Fruit fly (Drosophila melanogaster): ENCODE measurements around the gene CG8945.

Gene CG8945

DNA sequence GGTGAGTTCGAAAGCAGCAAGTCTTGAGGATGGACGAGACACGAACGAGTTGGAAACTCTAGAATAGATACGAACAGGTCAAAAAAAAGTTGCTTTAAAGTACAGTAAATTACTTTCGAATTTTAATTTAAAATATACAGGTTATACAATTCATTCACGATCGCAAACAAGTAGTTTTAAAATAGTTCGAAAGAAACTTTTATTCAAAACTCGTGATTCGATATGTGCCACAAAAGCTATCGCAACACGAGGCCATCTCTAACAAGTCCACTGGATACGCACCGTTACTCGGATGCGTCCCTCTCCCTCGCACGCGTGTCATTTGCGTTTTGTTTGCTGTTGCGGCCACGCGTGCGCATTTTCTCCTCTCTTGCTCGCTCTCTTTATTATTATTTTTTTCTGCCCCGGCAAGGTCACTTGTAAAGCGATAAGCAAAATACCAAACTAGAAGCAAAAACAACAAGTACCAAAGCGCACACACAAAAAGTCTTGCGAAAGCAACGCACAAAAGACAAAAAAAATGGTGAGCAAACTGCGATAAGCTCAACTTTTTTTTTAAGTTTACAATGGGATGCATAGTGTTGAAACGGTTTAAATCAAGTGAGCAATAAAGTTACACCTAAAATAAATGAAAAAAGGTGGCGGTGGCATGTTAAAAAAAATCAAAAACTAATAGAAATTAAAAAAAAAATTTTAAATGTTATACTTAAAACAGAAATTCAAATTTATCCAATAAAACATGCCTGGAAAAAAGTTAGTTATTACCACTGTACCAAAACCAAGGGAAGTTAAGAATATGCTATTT lies 37.7 kb upstream of the CG8945 start (continued):
- TF ChIP-seq CG6689 (GFP tag; IDR thresholded peaks at IDR 0.05), result peak; percentile 68
- peak; percentile 11 for TF ChIP-seq CG5245 (GFP tag; optimal IDR thresholded peaks at IDR 0.05)
- TF ChIP-seq CG10654 (GFP tag; optimal IDR thresholded peaks at IDR 0.05), result peak; percentile 44
- TF ChIP-seq Hr51 (GFP tag; optimal IDR thresholded peaks at IDR 0.05), result peak; percentile 23 to 80
- TF ChIP-seq CG16863 (GFP tag; optimal IDR thresholded peaks at IDR 0.05), result peak; percentile 26
- TF ChIP-seq tio (GFP tag; optimal IDR thresholded peaks at IDR 0.05), result peak; percentile 35
- TF ChIP-seq Gug (GFP tag; IDR thresholded peaks at IDR 0.05), result peak; percentile 26; the same call in 3 of the 4 replicates
- peak; percentile 85 for TF ChIP-seq Fer3 (tag; optimal IDR thresholded peaks at IDR 0.05)
- TF ChIP-seq ab (GFP tag; optimal IDR thresholded peaks at IDR 0.05), result no peak
- no peak for TF ChIP-seq CG7987 (GFP tag; optimal IDR thresholded peaks at IDR 0.05)
- TF ChIP-seq nmo (GFP tag; optimal IDR thresholded peaks at IDR 0.05), result peak; percentile 28
- peak; percentile 76; the same call in 1 of the 2 replicates for TF ChIP-seq CG42726 (GFP tag; IDR thresholded peaks at IDR 0.05; ENCODE audit: partially characterized antibody)
- TF ChIP-seq CG13624 (GFP tag; optimal IDR thresholded peaks at IDR 0.05), result peak; percentile 22
- TF ChIP-seq CrebB (tag; optimal IDR thresholded peaks at IDR 0.05), result no peak
- peak; percentile 13 for TF ChIP-seq Dip3 (GFP tag; optimal IDR thresholded peaks at IDR 0.05)

DNA sequence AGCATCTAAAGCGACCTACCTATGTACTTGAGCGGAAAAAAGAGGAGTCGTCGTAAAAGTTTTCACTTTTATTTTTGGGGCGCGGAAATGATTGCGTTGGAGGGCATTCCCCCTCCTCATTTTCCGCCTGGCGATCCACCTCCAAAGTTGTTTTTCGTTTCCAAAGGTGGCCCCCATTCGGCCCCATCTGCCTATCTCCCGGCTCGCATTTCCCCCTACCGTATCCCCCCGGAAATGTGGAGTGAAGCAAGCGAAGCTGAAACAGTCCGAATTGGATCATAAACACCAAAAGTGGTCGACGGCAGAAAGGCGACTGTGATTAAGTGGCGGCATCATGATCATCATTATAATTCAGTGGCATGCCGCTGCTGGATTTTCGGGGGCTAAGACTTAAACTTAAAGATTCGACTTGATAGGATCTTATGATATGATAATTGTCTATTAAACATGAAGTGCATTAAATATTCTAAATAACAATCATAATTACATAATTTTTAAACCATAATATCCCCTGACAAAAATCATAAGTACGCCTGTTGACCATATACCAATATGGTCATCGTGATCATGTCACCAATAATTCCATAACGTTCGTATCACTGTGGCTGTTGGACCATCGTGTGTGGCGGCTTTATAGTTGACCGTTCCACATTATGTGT lies 36.2 kb upstream of the CG8945 start:
- TF ChIP-seq Meics (GFP tag; optimal IDR thresholded peaks at IDR 0.05) (peak; percentile 71), btn (GFP tag; optimal IDR thresholded peaks at IDR 0.05) (no peak), Sin3A (optimal IDR thresholded peaks at IDR 0.05) (no peak), CG13424 (tag; optimal IDR thresholded peaks at IDR 0.05) (peak; percentile 82), Fer2 (tag; optimal IDR thresholded peaks at IDR 0.05) (peak; percentile 34), Vsx1 (GFP tag; optimal IDR thresholded peaks at IDR 0.05) (no peak), Scr (GFP tag; IDR thresholded peaks at IDR 0.05; ENCODE audit: partially characterized antibody) (no peak), CG2120 (GFP tag; optimal IDR thresholded peaks at IDR 0.05) (peak; percentile 82), bigmax (GFP tag; optimal IDR thresholded peaks at IDR 0.05) (no peak), odd (GFP tag; optimal IDR thresholded peaks at IDR 0.05) (peak; percentile 47), Sox100B (GFP tag; optimal IDR thresholded peaks at IDR 0.05) (peak; percentile 68), CG6654 (GFP tag; optimal IDR thresholded peaks at IDR 0.05) (peak; percentile 18), fd64A (GFP tag; optimal IDR thresholded peaks at IDR 0.05) (peak; percentile 43), croc (GFP tag; conservative IDR thresholded peaks at IDR 0.05) (peak; percentile 34; the same call in 1 of the 3 replicates), lab (GFP tag; optimal IDR thresholded peaks at IDR 0.05) (peak; percentile 82), CG10321 (GFP tag; IDR thresholded peaks at IDR 0.05) (no peak), emc (GFP tag; optimal IDR thresholded peaks at IDR 0.05) (no peak), wek (GFP tag; optimal IDR thresholded peaks at IDR 0.05) (peak; percentile 33), Adf1 (GFP tag; IDR thresholded peaks at IDR 0.05) (peak; percentile 9; the same call in 1 of the 2 replicates), pum (GFP tag; optimal IDR thresholded peaks at IDR 0.05) (peak; percentile 43), en (GFP tag; optimal IDR thresholded peaks at IDR 0.05) (no peak), jumu (GFP tag; optimal IDR thresholded peaks at IDR 0.05) (peak; percentile 21), CG12104 (GFP tag; optimal IDR thresholded peaks at IDR 0.05) (peak; percentile 32), eyg (GFP tag; optimal IDR thresholded peaks at IDR 0.05) (no peak), BEAF-32 (GFP tag; optimal IDR thresholded peaks at IDR 0.05) (no peak), CG9609 (GFP tag; optimal IDR thresholded peaks at IDR 0.05) (peak; percentile 43), sens-2 (GFP tag; IDR thresholded peaks at IDR 0.05) (peak; percentile 72), ase (GFP tag; IDR thresholded peaks at IDR 0.05) (peak; percentile 67; the same call in 2 of the 3 replicates), CG6175 (GFP tag; IDR thresholded peaks at IDR 0.05) (0 out of 3 replicates have a peak, but pooled peaks have one; percentile 50), ac (GFP tag; optimal IDR thresholded peaks at IDR 0.05) (no peak), CG9876 (GFP tag; optimal IDR thresholded peaks at IDR 0.05) (no peak), CG1647 (GFP tag; optimal IDR thresholded peaks at IDR 0.05) (peak; percentile 51), sima (GFP tag; optimal IDR thresholded peaks at IDR 0.05) (no peak)
